Worm (Caenorhabditis elegans): Measurements from ENCODE around the gene T26H10.2.

- TF ChIP-seq him-1 (tag; optimal IDR thresholded peaks at IDR 0.05) (no peak), W03F9.2 (tag; optimal IDR thresholded peaks at IDR 0.05) (no peak)
Observed at ce11 chrV:11428728-11429127, 4.3 kb upstream of the T26H10.2 start.

Data from whole organism, L4/young adult.